Fruit fly (Drosophila melanogaster) ovary, adult (tissue): Measurements from ENCODE around the gene eIF4E5.

Experiments used
- CG17801 ChIP-seq: fragments of 200-800 bp; optimal IDR thresholded peaks from 2 replicates; lab custom pipeline; 2019; ENCODE audit warnings: missing biosample characterization, mild to moderate bottlenecking, missing genetic modification characterization, moderate library complexity; ENCODE audit not compliant: partially characterized antibody

eIF4E5 gene

DNA sequence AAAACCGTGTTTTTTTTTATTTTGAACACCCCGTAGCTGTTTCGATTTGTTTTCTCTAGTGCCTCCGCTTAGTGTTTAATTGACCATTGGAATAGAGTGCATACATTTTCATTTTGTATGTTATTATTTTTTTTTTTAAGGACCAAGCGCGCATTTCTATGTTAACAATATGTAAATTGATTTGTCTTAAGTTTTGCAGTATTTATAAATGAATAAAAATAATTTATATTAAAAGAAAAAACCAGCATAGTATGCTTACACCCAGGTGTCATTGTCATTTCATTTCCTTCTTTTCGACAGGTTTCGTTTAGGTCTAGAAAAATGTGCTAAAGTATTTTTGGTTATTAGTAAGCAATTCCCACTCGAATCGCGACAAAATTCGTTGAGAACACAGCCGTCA lies at the start of gene eIF4E5:
eIF4E5 (plus strand) TSS at position 301 of the 400 bp plus-strand sequence.
- no peak for TF ChIP-seq CG17801 (GFP tag; lab: Kevin White, UChicago)

DNA sequence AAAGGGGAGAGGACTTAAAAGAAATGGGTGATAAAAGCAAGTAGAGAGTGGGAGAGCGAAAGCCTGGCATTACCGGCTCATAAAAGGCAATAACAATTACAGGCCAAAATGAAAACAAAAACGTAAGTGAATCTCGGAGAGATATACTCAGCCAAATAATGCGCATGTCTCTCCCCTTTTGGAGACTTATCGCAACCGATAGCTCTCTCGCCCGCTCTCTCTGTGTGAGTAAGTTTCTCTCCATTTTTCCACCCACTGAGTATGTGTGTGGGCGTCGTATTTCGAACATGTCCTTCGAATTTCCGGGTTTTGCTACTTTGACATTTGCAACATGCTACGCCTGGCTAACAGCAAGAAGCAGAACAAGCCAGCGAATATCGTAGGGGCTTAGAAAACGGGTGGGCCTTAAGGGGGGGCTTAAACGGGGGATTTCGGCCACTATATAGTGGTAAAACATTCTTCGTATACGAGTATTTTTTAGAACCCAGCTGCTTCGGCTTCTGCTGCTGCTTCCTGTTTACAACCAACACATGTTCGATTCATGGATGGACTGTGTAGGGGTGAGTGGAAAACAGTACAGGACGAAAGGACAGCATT lies 46.9 kb upstream of the eIF4E5 start:
- TF ChIP-seq CG17801 (GFP tag; lab: Kevin White, UChicago): no peak

dm6 chr3L:7848617-7849016 lies 46.1 kb upstream of the eIF4E5 start:
- TF ChIP-seq CG17801 (GFP tag; lab: Kevin White, UChicago): no peak

dm6 chr3L:7850771-7851358 lies 43.8 kb upstream of the eIF4E5 start:
- peak; percentile 23 for TF ChIP-seq CG17801 (GFP tag; lab: Kevin White, UChicago)

DNA sequence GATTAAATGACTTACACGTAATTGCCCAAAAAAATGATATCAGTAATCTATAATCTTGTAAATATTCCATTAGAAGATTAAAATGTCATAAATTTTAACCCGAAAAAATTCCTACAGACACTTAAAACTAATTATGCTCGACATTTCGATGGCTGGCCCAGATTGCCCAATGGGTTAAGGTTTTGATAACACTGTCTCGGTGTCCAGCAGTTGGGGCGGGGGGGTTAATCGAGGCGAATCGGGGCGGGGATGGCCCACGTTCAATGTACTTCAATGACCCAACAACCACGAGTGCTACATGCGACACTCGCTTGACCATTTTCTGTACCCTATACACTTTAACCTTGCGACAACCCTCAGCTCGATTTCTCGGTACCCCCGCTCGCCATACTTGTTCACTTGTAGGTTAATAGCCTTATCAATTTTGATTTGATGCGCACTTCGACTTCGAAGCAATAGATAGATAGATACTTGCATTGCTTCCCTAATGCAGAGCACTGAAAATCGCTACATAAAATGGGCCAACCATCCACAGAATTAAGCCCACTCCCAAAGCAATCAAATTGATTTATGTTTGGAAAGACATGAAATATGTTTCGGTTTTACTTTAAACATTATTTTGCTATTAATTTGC lies 42.3 kb upstream of the eIF4E5 start:
- no peak for TF ChIP-seq CG17801 (GFP tag; lab: Kevin White, UChicago)

- TF ChIP-seq CG17801 (GFP tag; lab: Kevin White, UChicago): peak; percentile 53
Measured at dm6 chr3L:7854752-7855454, 39.8 kb upstream of the eIF4E5 start.

DNA sequence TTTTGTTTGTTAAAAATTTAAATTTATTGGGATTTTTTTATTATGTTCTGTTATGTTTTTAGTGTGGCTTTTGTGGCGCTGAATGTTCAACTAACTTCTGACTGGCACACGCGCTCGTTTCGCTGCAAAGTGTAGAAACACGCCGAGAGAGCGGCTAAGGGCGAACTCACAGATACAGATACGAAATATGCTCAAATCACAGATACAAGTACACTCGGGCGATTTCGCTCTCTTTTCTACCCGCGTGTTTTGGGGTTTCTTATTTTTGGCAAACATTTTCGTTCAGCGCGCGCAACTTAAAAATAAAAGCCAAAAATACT lies 39.3 kb upstream of the eIF4E5 start:
- no peak for TF ChIP-seq CG17801 (GFP tag; lab: Kevin White, UChicago)

dm6 chr3L:7855778-7856625 lies 38.7 kb upstream of the eIF4E5 start:
- no peak for TF ChIP-seq CG17801 (GFP tag; lab: Kevin White, UChicago)

dm6 chr3L:7856626-7856937 lies 38.1 kb upstream of the eIF4E5 start:
- TF ChIP-seq CG17801 (GFP tag; lab: Kevin White, UChicago): no peak

DNA sequence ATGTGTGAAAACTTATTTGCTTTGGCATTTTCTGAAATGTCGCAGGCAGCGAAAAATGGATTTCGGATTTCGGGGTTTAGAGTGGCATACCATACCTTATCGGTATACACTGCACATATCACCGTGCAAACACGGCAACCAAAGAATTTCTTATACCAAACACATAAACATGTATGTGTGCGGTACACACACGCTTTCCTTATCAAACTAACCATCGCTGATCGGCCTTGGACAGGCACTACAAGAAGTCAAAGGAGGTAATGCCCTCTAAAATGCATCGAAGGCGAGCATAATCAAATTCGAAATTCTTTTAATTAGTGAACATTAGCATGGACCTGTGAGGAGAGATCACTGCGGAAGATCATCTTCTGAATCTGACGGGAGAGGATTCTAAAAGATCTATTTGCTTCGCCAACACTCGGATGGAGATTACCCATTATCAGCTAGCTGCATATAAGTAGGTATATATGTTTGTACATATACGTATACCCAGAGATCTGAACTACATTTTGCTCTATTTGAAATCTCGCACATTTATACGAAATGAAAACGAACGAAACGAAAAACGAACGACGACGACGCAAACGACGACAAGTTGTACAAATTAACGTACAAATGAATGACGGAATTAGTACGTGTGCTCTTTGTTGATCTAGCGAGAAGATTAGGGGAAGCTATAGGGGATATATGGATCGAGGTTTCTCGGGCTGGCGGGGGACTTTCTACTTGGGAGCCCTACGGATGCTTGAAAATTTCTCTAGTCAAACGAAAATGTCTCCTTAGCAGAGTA lies 36.2 kb upstream of the eIF4E5 start:
- no peak for TF ChIP-seq CG17801 (GFP tag; lab: Kevin White, UChicago)

- TF ChIP-seq CG17801 (GFP tag; lab: Kevin White, UChicago): no peak
Measured at dm6 chr3L:7859802-7860201, 34.9 kb upstream of the eIF4E5 start.

- TF ChIP-seq CG17801 (GFP tag; lab: Kevin White, UChicago): no peak
Measured at dm6 chr3L:7860634-7861431, 33.8 kb upstream of the eIF4E5 start.

- TF ChIP-seq CG17801 (GFP tag; lab: Kevin White, UChicago): peak; percentile 45
Measured at dm6 chr3L:7861807-7862206, 32.9 kb upstream of the eIF4E5 start.
